Fruit fly (Drosophila melanogaster) whole organism, embryonic: ENCODE data around the gene CG8369.

ENCODE experiments used
- Antp ChIP-seq: fragments of 200-800 bp; sonication (Bioruptor generic); optimal IDR thresholded peaks from 3 replicates; lab custom pipeline; 2016; ENCODE audit warnings: missing biosample characterization, missing genetic modification characterization
- B-H2 ChIP-seq: fragments of 200-800 bp; sonication (Bioruptor generic); optimal IDR thresholded peaks from 2 replicates; lab custom pipeline; 2018; ENCODE audit warnings: missing biosample characterization, mild to moderate bottlenecking, missing genetic modification characterization
- Bgb ChIP-seq: fragments of 200-800 bp; sonication (Bioruptor generic); IDR thresholded peaks from 2 replicates; pipeline ENCODE4 v1.3.6; 2022; ENCODE audit warnings: missing biosample characterization, missing genetic modification characterization; ENCODE audit not compliant: partially characterized antibody
- CG1024 ChIP-seq: fragments of 200-800 bp; sonication (Bioruptor generic); IDR thresholded peaks from 2 replicates; pipeline ENCODE4 v1.3.6; 2022; ENCODE audit warnings: missing biosample characterization, missing genetic modification characterization
- CG10267 ChIP-seq: fragments of 200-800 bp; sonication (Bioruptor generic); optimal IDR thresholded peaks from 2 replicates; lab custom pipeline; 2018; ENCODE audit warnings: missing biosample characterization, mild to moderate bottlenecking, missing genetic modification characterization, moderate library complexity
- CG11085 ChIP-seq: fragments of 200-800 bp; sonication (Bioruptor generic); IDR thresholded peaks from 2 replicates; pipeline ENCODE4 v1.3.6; 2022; ENCODE audit warnings: missing biosample characterization, missing genetic modification characterization
- CG11696 ChIP-seq: fragments of 200-800 bp; sonication (Bioruptor generic); IDR thresholded peaks from 2 replicates; pipeline ENCODE4 v1.3.6; 2022; ENCODE audit warnings: missing biosample characterization, missing genetic modification characterization
- CG17385 ChIP-seq: fragments of 200-800 bp; sonication (Bioruptor generic); optimal IDR thresholded peaks from 3 replicates; lab custom pipeline; 2018; ENCODE audit warnings: missing biosample characterization, mild to moderate bottlenecking, missing genetic modification characterization
- CG2129 ChIP-seq: fragments of 200-800 bp; sonication (Bioruptor generic); IDR thresholded peaks from 2 replicates; pipeline ENCODE4 v1.3.6; 2022; ENCODE audit warnings: missing biosample characterization, missing genetic modification characterization; ENCODE audit not compliant: partially characterized antibody
- CG2875 ChIP-seq: fragments of 200-800 bp; sonication (Bioruptor generic); optimal IDR thresholded peaks from 2 replicates; lab custom pipeline; 2017; ENCODE audit warnings: missing biosample characterization, mild to moderate bottlenecking, missing genetic modification characterization, missing genetic modification reagents
- CG30431 ChIP-seq: fragments of 200-800 bp; sonication (Bioruptor generic); optimal IDR thresholded peaks from 2 replicates; lab custom pipeline; 2017; ENCODE audit warnings: missing biosample characterization, missing genetic modification characterization
- CG33213 ChIP-seq: fragments of 200-800 bp; sonication (Bioruptor generic); optimal IDR thresholded peaks from 3 replicates; lab custom pipeline; 2016; ENCODE audit warnings: missing biosample characterization, missing genetic modification characterization
- CG5245 ChIP-seq: fragments of 200-800 bp; sonication (Bioruptor generic); optimal IDR thresholded peaks from 3 replicates; lab custom pipeline; 2016; ENCODE audit warnings: missing biosample characterization, missing genetic modification characterization
- CG8765 ChIP-seq: fragments of 200-800 bp; sonication (Bioruptor generic); IDR thresholded peaks from 2 replicates; pipeline ENCODE4 v1.3.6; 2022; ENCODE audit warnings: missing biosample characterization, missing genetic modification characterization
- CG9437 ChIP-seq: fragments of 200-800 bp; sonication (Bioruptor generic); optimal IDR thresholded peaks from 2 replicates; lab custom pipeline; 2018; ENCODE audit warnings: missing biosample characterization, mild to moderate bottlenecking, missing genetic modification characterization
- CG9609 ChIP-seq: fragments of 200-800 bp; sonication (Bioruptor generic); optimal IDR thresholded peaks from 3 replicates; lab custom pipeline; 2016; ENCODE audit warnings: missing biosample characterization, missing genetic modification characterization
- CG9817 ChIP-seq: fragments of 200-800 bp; sonication (Bioruptor generic); optimal IDR thresholded peaks from 2 replicates; lab custom pipeline; 2018; ENCODE audit warnings: missing biosample characterization, mild to moderate bottlenecking, missing genetic modification characterization, moderate library complexity
- CTCF ChIP-seq: fragments of 200-800 bp; sonication (Bioruptor generic); optimal IDR thresholded peaks from 2 replicates; lab custom pipeline; 2017; ENCODE audit warnings: missing biosample characterization, mild to moderate bottlenecking, missing genetic modification characterization, moderate library complexity
- Dad ChIP-seq: fragments of 200-800 bp; sonication (Bioruptor generic); optimal IDR thresholded peaks from 3 replicates; lab custom pipeline; 2016; ENCODE audit warnings: missing biosample characterization, missing genetic modification characterization
- Dbx ChIP-seq: fragments of 200-800 bp; sonication (Bioruptor generic); IDR thresholded peaks from 3 replicates; pipeline ENCODE4 v1.3.6; 2022; ENCODE audit warnings: missing biosample characterization, missing genetic modification characterization
- Deaf1 ChIP-seq: fragments of 200-800 bp; optimal IDR thresholded peaks from 3 replicates; lab custom pipeline; 2019; ENCODE audit warnings: missing biosample characterization, mild to moderate bottlenecking, missing genetic modification characterization, moderate library complexity
- Ets97D ChIP-seq: fragments of 200-800 bp; sonication (Bioruptor generic); optimal IDR thresholded peaks from 3 replicates; lab custom pipeline; 2016; ENCODE audit warnings: missing biosample characterization, missing genetic modification characterization
- GATAe ChIP-seq: fragments of 200-800 bp; sonication (Bioruptor generic); conservative IDR thresholded peaks from 2 replicates; pipeline ENCODE4 v1.3.6; 2022; ENCODE audit warnings: missing biosample characterization, missing genetic modification characterization
- H2.0 ChIP-seq: fragments of 200-800 bp; sonication (Bioruptor generic); IDR thresholded peaks from 2 replicates; pipeline ENCODE4 v1.3.6; 2022; ENCODE audit warnings: missing biosample characterization, missing genetic modification characterization
- Hmx ChIP-seq: fragments of 200-800 bp; sonication (Bioruptor generic); optimal IDR thresholded peaks from 2 replicates; lab custom pipeline; 2016; ENCODE audit warnings: missing biosample characterization, missing genetic modification characterization
- Lpt ChIP-seq: fragments of >200 bp; optimal IDR thresholded peaks from 2 replicates; lab custom pipeline; 2018; ENCODE audit warnings: missing biosample characterization, missing genetic modification characterization
- Oli ChIP-seq: fragments of 200-800 bp; sonication (Bioruptor generic); optimal IDR thresholded peaks from 2 replicates; lab custom pipeline; 2018; ENCODE audit warnings: missing biosample characterization, mild to moderate bottlenecking, missing genetic modification characterization, moderate library complexity
- Rx ChIP-seq: fragments of 200-800 bp; sonication (Bioruptor generic); IDR thresholded peaks from 2 replicates; pipeline ENCODE4 v1.3.6; 2022; ENCODE audit warnings: missing biosample characterization, missing genetic modification characterization
- Sox102F ChIP-seq: fragments of 200-800 bp; sonication (Bioruptor generic); optimal IDR thresholded peaks from 2 replicates; lab custom pipeline; 2018; ENCODE audit warnings: missing biosample characterization, mild to moderate bottlenecking, missing genetic modification characterization, moderate library complexity
- Stat92E ChIP-seq, 3 experiments: fragments of >200 bp in 2 of 3; fragments of 200-800 bp in 1 of 3; sonication (Bioruptor generic) in 1 of 3; optimal IDR thresholded peaks; 2 replicates each; lab custom pipeline; 2017 to 2019; ENCODE audit warnings: missing biosample characterization in 3 of 3, missing genetic modification characterization in 3 of 3, mild to moderate bottlenecking in 1 of 3, moderate library complexity in 1 of 3
- Taf1 ChIP-seq: fragments of 200-800 bp; sonication (Bioruptor generic); IDR thresholded peaks from 2 replicates; pipeline ENCODE4 v1.3.6; 2022; ENCODE audit warnings: missing biosample characterization, missing genetic modification characterization
- amos ChIP-seq: fragments of 200-800 bp; sonication (Bioruptor generic); IDR thresholded peaks from 2 replicates; pipeline ENCODE4 v1.3.6; 2022; ENCODE audit warnings: missing biosample characterization, missing genetic modification characterization; ENCODE audit not compliant: partially characterized antibody
- ash1 ChIP-seq: fragments of 200-800 bp; sonication (Bioruptor generic); optimal IDR thresholded peaks from 2 replicates; lab custom pipeline; 2018; ENCODE audit warnings: missing biosample characterization, mild to moderate bottlenecking, missing genetic modification characterization
- chn ChIP-seq: fragments of 200-800 bp; sonication (Bioruptor generic); optimal IDR thresholded peaks from 2 replicates; lab custom pipeline; 2016; ENCODE audit warnings: missing biosample characterization, missing genetic modification characterization
- dmrt99B ChIP-seq: fragments of 200-800 bp; sonication (Bioruptor generic); optimal IDR thresholded peaks from 2 replicates; lab custom pipeline; 2018; ENCODE audit warnings: missing biosample characterization, mild to moderate bottlenecking, missing genetic modification characterization, moderate library complexity
- ewg ChIP-seq: fragments of 200-800 bp; sonication (Bioruptor generic); optimal IDR thresholded peaks from 3 replicates; lab custom pipeline; 2017; ENCODE audit warnings: mild to moderate bottlenecking, missing biosample characterization, missing genetic modification reagents, missing genetic modification characterization
- her ChIP-seq: fragments of 200-800 bp; sonication (Bioruptor generic); optimal IDR thresholded peaks from 2 replicates; lab custom pipeline; 2016; ENCODE audit warnings: missing biosample characterization, missing genetic modification characterization
- luna ChIP-seq: fragments of 200-800 bp; sonication (Bioruptor generic); optimal IDR thresholded peaks from 2 replicates; lab custom pipeline; 2016; ENCODE audit warnings: missing biosample characterization, missing genetic modification characterization
- nerfin-1 ChIP-seq: fragments of 200-800 bp; sonication (Bioruptor generic); optimal IDR thresholded peaks from 3 replicates; lab custom pipeline; 2019; ENCODE audit warnings: missing biosample characterization, mild to moderate bottlenecking, missing genetic modification characterization, moderate library complexity
- nom ChIP-seq: fragments of 200-800 bp; sonication (Bioruptor generic); optimal IDR thresholded peaks from 2 replicates; lab custom pipeline; 2017; ENCODE audit warnings: missing biosample characterization, missing genetic modification characterization, mild to moderate bottlenecking, moderate library complexity, missing genetic modification reagents
- pfk ChIP-seq: fragments of 200-800 bp; sonication (Bioruptor generic); optimal IDR thresholded peaks from 2 replicates; lab custom pipeline; 2018; ENCODE audit warnings: missing biosample characterization, mild to moderate bottlenecking, missing genetic modification characterization, moderate library complexity
- phol ChIP-seq: fragments of 200-800 bp; sonication (Bioruptor generic); optimal IDR thresholded peaks from 3 replicates; lab custom pipeline; 2018; ENCODE audit warnings: missing biosample characterization, mild to moderate bottlenecking, missing genetic modification characterization, moderate library complexity
- pnt ChIP-seq: fragments of 200-800 bp; sonication (Bioruptor generic); optimal IDR thresholded peaks from 3 replicates; lab custom pipeline; 2016; ENCODE audit warnings: missing biosample characterization, missing genetic modification characterization
- pros ChIP-seq: fragments of 200-800 bp; sonication (Bioruptor generic); optimal IDR thresholded peaks from 3 replicates; lab custom pipeline; 2019; ENCODE audit warnings: missing biosample characterization, mild to moderate bottlenecking, missing genetic modification characterization, moderate library complexity
- ranshi ChIP-seq: fragments of 200-800 bp; sonication (Bioruptor generic); IDR thresholded peaks from 2 replicates; pipeline ENCODE4 v1.3.6; 2022; ENCODE audit warnings: missing biosample characterization, missing genetic modification characterization
- sim ChIP-seq: fragments of 200-800 bp; sonication (Bioruptor generic); IDR thresholded peaks from 2 replicates; pipeline ENCODE4 v1.3.6; 2022; ENCODE audit warnings: missing biosample characterization, missing genetic modification characterization
- sna ChIP-seq: fragments of 200-800 bp; sonication (Bioruptor generic); IDR thresholded peaks from 2 replicates; pipeline ENCODE4 v1.3.6; 2022; ENCODE audit warnings: missing biosample characterization, missing genetic modification characterization; ENCODE audit not compliant: partially characterized antibody
- twi ChIP-seq: fragments of 200-800 bp; optimal IDR thresholded peaks from 2 replicates; lab custom pipeline; 2019; ENCODE audit warnings: missing biosample characterization, mild to moderate bottlenecking, missing genetic modification characterization, moderate library complexity
- z ChIP-seq: fragments of 200-800 bp; sonication (Bioruptor generic); IDR thresholded peaks from 3 replicates; pipeline ENCODE4 v1.3.6; 2022; ENCODE audit warnings: missing biosample characterization, missing genetic modification characterization
- zfh1 ChIP-seq: fragments of 200-800 bp; sonication (Bioruptor generic); IDR thresholded peaks from 3 replicates; pipeline ENCODE4 v1.3.6; 2022; ENCODE audit warnings: missing biosample characterization, missing genetic modification characterization

Gene CG8369

DNA sequence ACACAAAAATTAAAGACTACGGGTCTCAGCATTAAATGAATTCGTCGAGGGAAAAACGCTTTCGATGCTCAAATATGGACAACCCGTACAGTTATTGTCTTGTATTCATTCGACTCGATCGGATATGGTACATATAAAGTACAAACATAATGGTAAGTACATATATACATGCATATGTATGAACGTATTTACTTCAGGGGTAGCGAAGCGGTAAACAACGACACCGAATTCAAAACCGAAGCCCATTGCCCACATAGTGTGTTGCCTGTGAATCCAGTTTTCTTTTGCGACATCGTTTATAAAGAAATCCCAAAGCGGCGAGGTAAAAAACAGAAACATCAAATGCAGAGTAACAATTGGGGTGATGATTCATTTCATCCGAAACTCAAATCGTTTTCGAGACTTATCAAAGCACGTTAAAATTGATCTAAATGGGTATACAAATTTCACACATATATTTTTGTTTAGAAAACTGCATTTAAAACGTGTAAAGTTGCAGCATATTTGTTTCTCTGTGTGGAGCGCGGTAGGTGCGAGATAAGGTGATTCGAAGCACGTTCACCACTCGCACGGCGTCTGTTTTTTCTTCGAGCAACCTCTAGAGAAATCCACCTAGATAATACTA, 9.4 kb upstream of the CG8369 start (continued):
- TF ChIP-seq sna (no peak), Dad (GFP tag; lab: Kevin White, UChicago) (no peak), CG11085 (peak; percentile 35; the same call in 1 of the 2 replicates), Deaf1 (tag; lab: Kevin White, UChicago) (peak; percentile 40), z (GFP tag; lab: Robert Waterston, UW) (no peak), Stat92E (GFP tag; optimal IDR thresholded peaks at IDR 0.05; lab: Kevin White, UChicago) (peak in 1 of 3 experiments; percentile 34), CG9437 (GFP tag; lab: Kevin White, UChicago) (no peak), CG33213 (GFP tag; lab: Kevin White, UChicago) (no peak), H2.0 (GFP tag; lab: Robert Waterston, UW) (0 out of 2 replicates have a peak, but pooled peaks have one; percentile 37), Dbx (GFP tag; lab: Robert Waterston, UW) (0 out of 3 replicates have a peak, but pooled peaks have one; percentile 54), zfh1 (peak; percentile 57; the same call in 2 of the 3 replicates), CG9609 (GFP tag; lab: Kevin White, UChicago) (peak; percentile 22), CG9817 (tag; lab: Kevin White, UChicago) (no peak), ewg (GFP tag; lab: Kevin White, UChicago) (peak; percentile 9), Hmx (GFP tag; lab: Kevin White, UChicago) (no peak), Antp (GFP tag; lab: Kevin White, UChicago) (peak; percentile 36), pnt (GFP tag; lab: Kevin White, UChicago) (peak; percentile 17), phol (tag; lab: Kevin White, UChicago) (peak; percentile 32), ash1 (GFP tag; lab: Kevin White, UChicago) (no peak), CG11696 (GFP tag; lab: Robert Waterston, UW) (0 out of 2 replicates have a peak, but pooled peaks have one; percentile 12), Sox102F (peak; percentile 67), CG30431 (GFP tag; lab: Kevin White, UChicago) (peak; percentile 19), Bgb (no peak), ranshi (GFP tag; lab: Robert Waterston, UW) (0 out of 2 replicates have a peak, but pooled peaks have one; percentile 33), Rx (no peak; the same call in 1 of the 2 replicates), twi (tag; lab: Kevin White, UChicago) (no peak), Ets97D (GFP tag; lab: Kevin White, UChicago) (no peak), pros (GFP tag; lab: Kevin White, UChicago) (peak; percentile 82), nerfin-1 (no peak), nom (GFP tag; lab: Kevin White, UChicago) (peak; percentile 40), CTCF (GFP tag; lab: Kevin White, UChicago) (no peak), amos (no peak; the same call in 1 of the 2 replicates), CG17385 (GFP tag; lab: Kevin White, UChicago) (peak; percentile 46), chn (GFP tag; lab: Kevin White, UChicago) (peak; percentile 29), CG2875 (GFP tag; lab: Kevin White, UChicago) (no peak), dmrt99B (tag; lab: Kevin White, UChicago) (peak; percentile 69), pfk (peak; percentile 34), B-H2 (no peak), Taf1 (GFP tag; lab: Robert Waterston, UW) (peak; percentile 47; the same call in 1 of the 2 replicates), her (GFP tag; lab: Kevin White, UChicago) (no peak), CG2129 (GFP tag; lab: Robert Waterston, UW) (no peak), luna (no peak), Lpt (GFP tag; lab: Kevin White, UChicago) (no peak), CG10267 (tag; lab: Kevin White, UChicago) (peak; percentile 20), GATAe (GFP tag; lab: Robert Waterston, UW) (no peak), CG1024 (GFP tag; lab: Robert Waterston, UW) (no peak), CG5245 (GFP tag; lab: Kevin White, UChicago) (no peak), Oli (tag; lab: Kevin White, UChicago) (peak; percentile 16), CG8765 (GFP tag; lab: Robert Waterston, UW) (no peak), sim (GFP tag; lab: Robert Waterston, UW) (no peak)
